Worm (Caenorhabditis elegans) whole organism, L1 larva: ENCODE results near the gene srx-82.

ENCODE experiments used
- C04F5.9 ChIP-seq: sonication (generic microtip); optimal IDR thresholded peaks from 2 replicates; lab custom pipeline; 2016; ENCODE audit warnings: missing genetic modification characterization, missing compliant biosample characterization
- F16B12.6 ChIP-seq: fragments of 150-350 bp; optimal IDR thresholded peaks from 2 replicates; lab custom pipeline; 2014; ENCODE audit warnings: missing biosample characterization, missing genetic modification characterization
- Y116A8C.19 ChIP-seq: sonication (generic microtip); optimal IDR thresholded peaks from 2 replicates; lab custom pipeline; 2016; ENCODE audit warnings: missing compliant biosample characterization, missing genetic modification characterization, borderline replicate concordance
- alr-1 ChIP-seq: fragments of 200-800 bp; sonication (Bioruptor generic); optimal IDR thresholded peaks from 2 replicates; lab custom pipeline; 2018; ENCODE audit warnings: borderline replicate concordance, mild to moderate bottlenecking, missing genetic modification characterization, missing compliant biosample characterization
- aly-2 ChIP-seq: fragments of 150-350 bp; optimal IDR thresholded peaks from 2 replicates; lab custom pipeline; 2014; ENCODE audit warnings: missing biosample characterization, missing genetic modification characterization
- blmp-1 ChIP-seq: fragments of 150-350 bp; optimal IDR thresholded peaks from 2 replicates; lab custom pipeline; 2014; ENCODE audit warnings: missing biosample characterization, missing genetic modification characterization
- ceh-63 ChIP-seq: fragments of 200-800 bp; sonication (Bioruptor generic); optimal IDR thresholded peaks from 2 replicates; lab custom pipeline; 2018; ENCODE audit warnings: mild to moderate bottlenecking, missing genetic modification characterization, missing compliant biosample characterization
- ceh-8 ChIP-seq: fragments of 200-800 bp; sonication (Bioruptor generic); optimal IDR thresholded peaks from 2 replicates; lab custom pipeline; 2018; ENCODE audit warnings: mild to moderate bottlenecking, missing genetic modification characterization, moderate library complexity, missing compliant biosample characterization
- ceh-82 ChIP-seq, 3 experiments: fragments of 150-350 bp in 1 of 3; sonication (generic microtip) in 2 of 3; optimal IDR thresholded peaks; 2 replicates each; lab custom pipeline; 2014 to 2017; ENCODE audit warnings: missing biosample characterization in 3 of 3, missing genetic modification characterization in 3 of 3
- ceh-88 ChIP-seq: fragments of 200-800 bp; sonication (Bioruptor generic); IDR thresholded peaks from 2 replicates; pipeline ENCODE4 v1.3.6; 2022; ENCODE audit warnings: missing genetic modification characterization, missing compliant biosample characterization
- dsc-1 ChIP-seq: sonication (generic microtip); optimal IDR thresholded peaks from 2 replicates; lab custom pipeline; 2016; ENCODE audit warnings: mild to moderate bottlenecking, missing genetic modification characterization, missing compliant biosample characterization
- egl-13 ChIP-seq: sonication (generic microtip); optimal IDR thresholded peaks from 2 replicates; lab custom pipeline; 2016; ENCODE audit warnings: missing genotype, missing genetic modification reagents, missing genetic modification characterization, missing compliant biosample characterization
- egl-27 ChIP-seq, 2 experiments: fragments of 150-350 bp in 1 of 2; sonication (generic microtip); optimal IDR thresholded peaks; 3 replicates each; lab custom pipeline; 2017 to 2018; ENCODE audit warnings: missing biosample characterization in 2 of 2, missing genetic modification characterization in 2 of 2, missing genetic modification reagents in 2 of 2
- elt-3 ChIP-seq, 6 experiments: fragments of 150-350 bp in 1 of 6; sonication (generic microtip); optimal IDR thresholded peaks; 2 replicates each; lab custom pipeline; 2017 to 2018; ENCODE audit warnings: missing biosample characterization in 6 of 6, missing genetic modification characterization in 6 of 6, inconsistent platforms in 1 of 6
- ets-5 ChIP-seq: fragments of 200-800 bp; sonication (Bioruptor generic); IDR thresholded peaks from 2 replicates; pipeline ENCODE4 v1.3.6; 2022; ENCODE audit warnings: missing genetic modification characterization, missing compliant biosample characterization
- fkh-10 ChIP-seq: sonication (generic microtip); optimal IDR thresholded peaks from 2 replicates; lab custom pipeline; 2017; ENCODE audit warnings: missing biosample characterization, missing genetic modification reagents, missing genetic modification characterization
- fkh-8 ChIP-seq: sonication (generic microtip); optimal IDR thresholded peaks from 2 replicates; lab custom pipeline; 2016; ENCODE audit warnings: mild to moderate bottlenecking, missing genetic modification characterization, missing compliant biosample characterization
- fos-1 ChIP-seq: fragments of 150-350 bp; optimal IDR thresholded peaks from 2 replicates; lab custom pipeline; 2014; ENCODE audit warnings: missing biosample characterization, missing genetic modification characterization
- grh-1 ChIP-seq: fragments of 200-800 bp; sonication (Bioruptor generic); IDR thresholded peaks from 2 replicates; pipeline ENCODE4 v1.3.6; 2022; ENCODE audit warnings: missing genetic modification reagents, missing genetic modification characterization, missing compliant biosample characterization
- hlh-17 ChIP-seq: fragments of 200-800 bp; sonication (Bioruptor generic); optimal IDR thresholded peaks from 2 replicates; lab custom pipeline; 2018; ENCODE audit warnings: missing genetic modification characterization, mild to moderate bottlenecking, missing compliant biosample characterization, moderate library complexity, borderline replicate concordance
- hpl-2 ChIP-seq: fragments of 150-350 bp; optimal IDR thresholded peaks from 2 replicates; lab custom pipeline; 2014; ENCODE audit warnings: missing biosample characterization, missing genetic modification reagents, missing genetic modification characterization
- lin-13 ChIP-seq: fragments of 150-350 bp; optimal IDR thresholded peaks from 2 replicates; lab custom pipeline; 2014; ENCODE audit warnings: missing biosample characterization, missing genetic modification reagents, missing genetic modification characterization
- lin-14 ChIP-seq: fragments of 200-800 bp; sonication (Bioruptor generic); optimal IDR thresholded peaks from 2 replicates; lab custom pipeline; 2018; ENCODE audit warnings: mild to moderate bottlenecking, missing genetic modification characterization, moderate library complexity, missing compliant biosample characterization
- lin-15B ChIP-seq: fragments of 150-350 bp; sonication (generic microtip); optimal IDR thresholded peaks from 3 replicates; lab custom pipeline; 2014; ENCODE audit warnings: missing biosample characterization, missing genetic modification characterization
- lin-35 ChIP-seq, 2 experiments: fragments of 150-350 bp; optimal IDR thresholded peaks; 2 replicates each; lab custom pipeline; 2014; ENCODE audit warnings: missing biosample characterization in 2 of 2, missing genetic modification characterization in 2 of 2, missing genetic modification reagents in 2 of 2
- lin-39 ChIP-seq: fragments of 150-350 bp; optimal IDR thresholded peaks from 2 replicates; lab custom pipeline; 2014; ENCODE audit warnings: missing biosample characterization, missing genetic modification reagents, missing genetic modification characterization
- lsy-2 ChIP-seq, 2 experiments: fragments of 150-350 bp; optimal IDR thresholded peaks; 2 replicates each; lab custom pipeline; 2014; ENCODE audit warnings: missing biosample characterization in 2 of 2, missing genetic modification characterization in 2 of 2
- mab-9 ChIP-seq: fragments of 200-800 bp; sonication (Bioruptor generic); IDR thresholded peaks from 2 replicates; pipeline ENCODE4 v1.3.6; 2022; ENCODE audit warnings: missing genetic modification reagents, missing genetic modification characterization, missing compliant biosample characterization
- mef-2 ChIP-seq: fragments of 150-350 bp; optimal IDR thresholded peaks from 2 replicates; lab custom pipeline; 2014; ENCODE audit warnings: missing biosample characterization, missing genetic modification characterization
- nhr-11 ChIP-seq: fragments of 150-350 bp; optimal IDR thresholded peaks from 2 replicates; lab custom pipeline; 2014; ENCODE audit warnings: missing biosample characterization, missing genetic modification characterization
- nhr-12 ChIP-seq: sonication (generic microtip); optimal IDR thresholded peaks from 2 replicates; lab custom pipeline; 2017; ENCODE audit warnings: missing biosample characterization, missing genetic modification characterization
- nhr-19 ChIP-seq: fragments of 200-800 bp; sonication (Bioruptor generic); conservative IDR thresholded peaks from 2 replicates; pipeline ENCODE4 v1.3.6; 2022; ENCODE audit warnings: missing genetic modification characterization, missing compliant biosample characterization
- nhr-20 ChIP-seq: sonication (generic microtip); optimal IDR thresholded peaks from 2 replicates; lab custom pipeline; 2016; ENCODE audit warnings: mild to moderate bottlenecking, missing genetic modification characterization, missing compliant biosample characterization
- nhr-237 ChIP-seq: fragments of 150-350 bp; optimal IDR thresholded peaks from 2 replicates; lab custom pipeline; 2014; ENCODE audit warnings: missing biosample characterization, missing genetic modification characterization
- nhr-71 ChIP-seq: sonication (generic microtip); optimal IDR thresholded peaks from 2 replicates; lab custom pipeline; 2016; ENCODE audit warnings: mild to moderate bottlenecking, missing genetic modification characterization, moderate library complexity, missing compliant biosample characterization
- nhr-76 ChIP-seq: sonication (generic microtip); optimal IDR thresholded peaks from 2 replicates; lab custom pipeline; 2017; ENCODE audit warnings: missing biosample characterization, missing genetic modification characterization
- nhr-77 ChIP-seq: fragments of 150-350 bp; optimal IDR thresholded peaks from 2 replicates; lab custom pipeline; 2014; ENCODE audit warnings: missing biosample characterization, missing genetic modification characterization
- nhr-85 ChIP-seq: sonication (generic microtip); peaks from one replicate; lab custom pipeline; 2016; ENCODE audit warnings: missing genetic modification characterization, inconsistent platforms, missing compliant biosample characterization
- nhr-90 ChIP-seq: sonication (generic microtip); optimal IDR thresholded peaks from 2 replicates; lab custom pipeline; 2016; ENCODE audit warnings: mild to moderate bottlenecking, missing genetic modification characterization, missing compliant biosample characterization; ENCODE audit not compliant: poor library complexity
- rnt-1 ChIP-seq: sonication (generic microtip); optimal IDR thresholded peaks from 2 replicates; lab custom pipeline; 2016; ENCODE audit warnings: mild to moderate bottlenecking, missing genetic modification characterization, moderate library complexity, missing compliant biosample characterization
- skn-1 ChIP-seq: fragments of 150-350 bp; optimal IDR thresholded peaks from 2 replicates; lab custom pipeline; 2014; ENCODE audit warnings: missing biosample characterization, missing genetic modification characterization
- snpc-4 ChIP-seq: fragments of 150-350 bp; optimal IDR thresholded peaks from 2 replicates; lab custom pipeline; 2014; ENCODE audit warnings: missing biosample characterization, missing genetic modification characterization
- sptf-1 ChIP-seq: fragments of 150-350 bp; optimal IDR thresholded peaks from 2 replicates; lab custom pipeline; 2014; ENCODE audit warnings: missing biosample characterization, missing genetic modification characterization
- sup-37 ChIP-seq: fragments of 200-800 bp; sonication (Bioruptor generic); optimal IDR thresholded peaks from 2 replicates; lab custom pipeline; 2018; ENCODE audit warnings: mild to moderate bottlenecking, missing genetic modification characterization, missing compliant biosample characterization
- swsn-7 ChIP-seq: sonication (generic microtip); optimal IDR thresholded peaks from 2 replicates; lab custom pipeline; 2016; ENCODE audit warnings: missing genetic modification characterization, missing compliant biosample characterization
- tbx-2 ChIP-seq: sonication (generic microtip); optimal IDR thresholded peaks from 2 replicates; lab custom pipeline; 2016; ENCODE audit warnings: missing genetic modification characterization, missing compliant biosample characterization
- tlp-1 ChIP-seq: fragments of 150-350 bp; optimal IDR thresholded peaks from 2 replicates; lab custom pipeline; 2014; ENCODE audit warnings: missing biosample characterization, missing genetic modification characterization
- unc-130 ChIP-seq: fragments of 150-350 bp; optimal IDR thresholded peaks from 2 replicates; lab custom pipeline; 2017; ENCODE audit warnings: missing biosample characterization, missing genetic modification characterization, inconsistent platforms
- unc-30 ChIP-seq: sonication (generic microtip); optimal IDR thresholded peaks from 2 replicates; lab custom pipeline; 2017; ENCODE audit warnings: missing biosample characterization, missing genetic modification characterization
- unc-98 ChIP-seq: fragments of 200-800 bp; sonication (Bioruptor generic); IDR thresholded peaks from 2 replicates; pipeline ENCODE4 v1.3.6; 2022; ENCODE audit warnings: missing genetic modification characterization, missing compliant biosample characterization
- vab-15 ChIP-seq: sonication (generic microtip); optimal IDR thresholded peaks from 2 replicates; lab custom pipeline; 2017; ENCODE audit warnings: missing genotype, mild to moderate bottlenecking, missing genetic modification characterization, missing compliant biosample characterization
- ztf-4 ChIP-seq: fragments of 150-350 bp; optimal IDR thresholded peaks from 2 replicates; lab custom pipeline; 2014; ENCODE audit warnings: missing biosample characterization, missing genetic modification characterization

Gene srx-82

DNA sequence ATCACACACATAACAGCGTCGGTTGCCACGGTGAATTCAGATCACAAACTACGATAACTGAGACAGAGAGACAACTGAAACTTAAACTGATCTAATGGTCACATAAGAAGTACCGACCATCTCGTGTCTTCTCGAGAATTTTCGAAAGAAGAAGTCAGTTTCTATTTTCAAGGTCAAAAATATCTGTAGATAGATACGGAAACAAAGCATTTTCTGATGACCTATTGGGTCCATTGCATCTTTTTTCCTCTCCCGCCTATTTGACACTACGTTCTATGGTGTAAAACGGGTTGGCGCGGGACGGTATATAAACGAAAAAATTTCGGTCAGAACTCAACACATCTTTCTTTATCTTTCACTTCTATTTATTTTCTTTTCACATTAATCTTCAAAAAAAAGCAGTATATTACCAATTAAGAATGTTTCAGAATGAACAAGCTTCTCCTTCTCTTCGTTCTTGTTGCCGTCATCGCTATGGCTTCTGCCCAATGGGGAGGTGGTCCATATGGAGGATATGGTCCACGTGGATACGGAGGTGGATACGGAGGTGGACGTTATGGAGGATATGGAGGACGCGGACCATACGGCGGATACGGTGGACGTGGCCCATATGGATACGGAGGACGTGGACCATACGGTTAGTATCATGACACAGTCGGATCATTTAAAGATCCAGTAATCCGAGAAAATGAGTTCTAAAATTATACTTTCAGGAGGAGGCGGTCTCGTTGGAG, 26.6 kb downstream of the srx-82 start, which contains the start of gene nlp-24:
Gene nlp-24, plus strand, starts transcription at position 429 of the 734 bp plus-strand sequence.
- TF ChIP-seq F16B12.6, result no peak
- TF ChIP-seq mef-2 (tag; lab: Kevin White, UChicago), result no peak
- TF ChIP-seq rnt-1, result no peak
- no peak for TF ChIP-seq ztf-4 (tag; lab: Kevin White, UChicago)
- TF ChIP-seq aly-2 (tag; lab: Kevin White, UChicago), result no peak
- no peak for TF ChIP-seq C04F5.9 (tag; lab: Kevin White, UChicago)
- TF ChIP-seq unc-130 (tag; lab: Kevin White, UChicago), result no peak
- no peak for TF ChIP-seq tlp-1 (tag; lab: Kevin White, UChicago)
- no peak for TF ChIP-seq unc-30 (tag; lab: Kevin White, UChicago)
- peak in 5 of 6 experiments; percentile 5 to 78 (median 36) for TF ChIP-seq elt-3 (tag; optimal IDR thresholded peaks at IDR 0.05; lab: Kevin White, UChicago)
- no peak for TF ChIP-seq ceh-8
- TF ChIP-seq nhr-12, result no peak
- no peak for TF ChIP-seq sptf-1 (tag; lab: Kevin White, UChicago)
- TF ChIP-seq ceh-88 (GFP tag; lab: Robert Waterston, UW), result no peak
- no peak for TF ChIP-seq fkh-8 (tag; lab: Kevin White, UChicago)
- no peak for TF ChIP-seq nhr-77 (tag; lab: Kevin White, UChicago)
- TF ChIP-seq tbx-2 (tag; lab: Kevin White, UChicago), result peak; percentile 12
- TF ChIP-seq lin-14 (GFP tag; lab: Kevin White, UChicago), result peak; percentile 59
- no peak for TF ChIP-seq egl-13 (tag; lab: Kevin White, UChicago)
- no peak for TF ChIP-seq vab-15 (tag; lab: Kevin White, UChicago)
- TF ChIP-seq egl-27 (tag; optimal IDR thresholded peaks at IDR 0.05; lab: Kevin White, UChicago), result no peak
- TF ChIP-seq lin-35 (GFP tag; optimal IDR thresholded peaks at IDR 0.05; lab: Kevin White, UChicago), result peak in 1 of 2 experiments; percentile 24
- TF ChIP-seq lin-39, result no peak
- no peak for TF ChIP-seq hpl-2 (GFP tag; lab: Kevin White, UChicago)
- no peak for TF ChIP-seq sup-37
- TF ChIP-seq snpc-4, result no peak
- no peak for TF ChIP-seq swsn-7 (tag; lab: Kevin White, UChicago)
- no peak for TF ChIP-seq Y116A8C.19
- no peak for TF ChIP-seq alr-1 (tag; lab: Kevin White, UChicago)
- TF ChIP-seq skn-1 (tag; lab: Kevin White, UChicago), result no peak
- no peak for TF ChIP-seq nhr-76
- TF ChIP-seq fkh-10 (GFP tag; lab: Kevin White, UChicago), result no peak
- TF ChIP-seq blmp-1, result peak; percentile 59
- no peak for TF ChIP-seq nhr-237 (tag; lab: Kevin White, UChicago)
- no peak for TF ChIP-seq nhr-11
- no peak for TF ChIP-seq ceh-63 (GFP tag; lab: Kevin White, UChicago)
- no peak for TF ChIP-seq dsc-1 (tag; lab: Kevin White, UChicago)
- no peak for TF ChIP-seq fos-1 (tag; lab: Kevin White, UChicago)
- peak; percentile 31; the same call in 1 of the 2 replicates for TF ChIP-seq nhr-19 (GFP tag; lab: Robert Waterston, UW)
- TF ChIP-seq grh-1, result peak; percentile 75
- TF ChIP-seq nhr-85 (tag; lab: Kevin White, UChicago), result peak; percentile 98
- TF ChIP-seq ceh-82 (tag; optimal IDR thresholded peaks at IDR 0.05; lab: Kevin White, UChicago), result no peak
- no peak for TF ChIP-seq mab-9
- no peak for TF ChIP-seq lin-13
- peak; percentile 3 to 8 for TF ChIP-seq lsy-2 (tag; optimal IDR thresholded peaks at IDR 0.05; lab: Kevin White, UChicago)
- TF ChIP-seq nhr-90, result peak; percentile 33
- no peak for TF ChIP-seq lin-15B
- TF ChIP-seq nhr-71, result peak; percentile 72
- TF ChIP-seq hlh-17 (GFP tag; lab: Kevin White, UChicago), result no peak
- TF ChIP-seq nhr-20 (tag; lab: Kevin White, UChicago), result peak; percentile 83
- TF ChIP-seq ets-5 (GFP tag; lab: Robert Waterston, UW), result no peak
- no peak for TF ChIP-seq unc-98 (GFP tag; lab: Robert Waterston, UW)
